Fruit fly (Drosophila melanogaster): ENCODE results near the gene CG32700.

- TF ChIP-seq Hr78 (GFP tag; optimal IDR thresholded peaks at IDR 0.05) (no peak), woc (GFP tag; optimal IDR thresholded peaks at IDR 0.05) (no peak)
Observed at dm6 chrX:9500805-9501281, 49.8 kb downstream of the CG32700 start.
